Worm (Caenorhabditis elegans): ENCODE data around the gene Y57G7A.3.

The Y57G7A.3 gene

DNA sequence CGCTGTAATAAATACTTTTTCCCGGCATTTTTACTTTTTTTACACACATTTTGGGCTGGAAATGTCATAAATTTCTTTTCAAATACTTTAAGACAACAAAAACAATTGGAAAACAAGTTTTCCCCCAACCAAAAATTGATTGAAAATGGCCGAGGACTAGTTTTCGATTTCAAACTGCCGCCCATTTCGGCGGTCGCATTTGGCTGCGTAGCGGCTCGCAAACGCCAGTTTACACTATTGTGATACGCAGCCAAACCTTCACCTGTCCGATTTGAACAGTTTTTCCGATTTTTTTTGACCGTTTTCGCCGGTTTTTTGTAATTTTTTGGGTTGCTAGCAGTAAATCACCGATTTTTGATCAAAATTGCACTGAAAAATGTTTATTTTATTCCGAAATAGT is 34.8 kb downstream of the Y57G7A.3 start:
- TF ChIP-seq nhr-27 (tag; optimal IDR thresholded peaks at IDR 0.05) (peak; percentile 20), lsy-27 (tag; optimal IDR thresholded peaks at IDR 0.05; ENCODE audit: borderline replicate concordance, insufficient read depth) (peak; percentile 10), F57C9.4 (tag; optimal IDR thresholded peaks at IDR 0.05) (peak; percentile 73), chd-7 (tag; optimal IDR thresholded peaks at IDR 0.05) (peak; percentile 89), T26A5.8 (tag; optimal IDR thresholded peaks at IDR 0.05) (peak; percentile 66), B0035.1 (tag; optimal IDR thresholded peaks at IDR 0.05) (peak; percentile 46), him-1 (tag; optimal IDR thresholded peaks at IDR 0.05) (no peak), nhr-120 (GFP tag; IDR thresholded peaks at IDR 0.05) (no peak), B0261.1 (tag; optimal IDR thresholded peaks at IDR 0.05) (peak; percentile 34), aptf-2 (GFP tag; conservative IDR thresholded peaks at IDR 0.05) (peak; percentile 89), attf-3 (GFP tag; conservative IDR thresholded peaks at IDR 0.05) (peak; percentile 82), zfh-2 (GFP tag; conservative IDR thresholded peaks at IDR 0.05) (peak; percentile 84), ztf-22 (GFP tag; optimal IDR thresholded peaks at IDR 0.05) (peak; percentile 75), attf-5 (GFP tag; optimal IDR thresholded peaks at IDR 0.05) (peak; percentile 99), F23B12.7 (tag; optimal IDR thresholded peaks at IDR 0.05; ENCODE audit: insufficient read depth) (peak; percentile 97), hrde-1 (tag; optimal IDR thresholded peaks at IDR 0.05; ENCODE audit: borderline replicate concordance) (peak; percentile 55), F49E8.2 (tag; optimal IDR thresholded peaks at IDR 0.05; ENCODE audit: insufficient read depth) (peak; percentile 92), sdz-38 (tag; optimal IDR thresholded peaks at IDR 0.05) (no peak), F52B5.7 (tag; optimal IDR thresholded peaks at IDR 0.05) (peak; percentile 80), ets-4 (GFP tag; optimal IDR thresholded peaks at IDR 0.05) (no peak), ceh-27 (GFP tag; optimal IDR thresholded peaks at IDR 0.05) (peak; percentile 98), hlh-12 (tag; optimal IDR thresholded peaks at IDR 0.05) (no peak), C17E4.6 (GFP tag; IDR thresholded peaks at IDR 0.05) (peak; percentile 87), T07F8.4 (tag; optimal IDR thresholded peaks at IDR 0.05) (no peak), snpc-1.1 (tag; optimal IDR thresholded peaks at IDR 0.05; ENCODE audit: insufficient read depth) (peak; percentile 50), Y79H2A.3 (GFP tag; conservative IDR thresholded peaks at IDR 0.05) (peak; percentile 76; the same call in 1 of the 2 replicates), ceh-40 (GFP tag; IDR thresholded peaks at IDR 0.05) (no peak), egrh-3 (GFP tag; IDR thresholded peaks at IDR 0.05) (peak; percentile 73), lsl-1 (GFP tag; optimal IDR thresholded peaks at IDR 0.05) (peak; percentile 84), nhr-179 (tag; optimal IDR thresholded peaks at IDR 0.05) (no peak), repo-1 (tag; optimal IDR thresholded peaks at IDR 0.05) (peak; percentile 93), Y56A3A.18 (GFP tag; IDR thresholded peaks at IDR 0.05) (peak; percentile 71; the same call in 1 of the 2 replicates), D2030.7 (GFP tag; IDR thresholded peaks at IDR 0.05) (peak; percentile 97), K11D2.4 (GFP tag; IDR thresholded peaks at IDR 0.05) (peak; percentile 94), F22D6.2 (tag; optimal IDR thresholded peaks at IDR 0.05) (peak; percentile 49), F39B2.1 (GFP tag; IDR thresholded peaks at IDR 0.05) (0 out of 2 replicates have a peak, but pooled peaks have one; percentile 43), madf-8 (GFP tag; conservative IDR thresholded peaks at IDR 0.05) (peak; percentile 72), tlf-1 (GFP tag; optimal IDR thresholded peaks at IDR 0.05) (peak; percentile 97), ZK185.1 (tag; optimal IDR thresholded peaks at IDR 0.05; ENCODE audit: poor library complexity, severe bottlenecking) (peak; percentile 88), atf-7 (tag; optimal IDR thresholded peaks at IDR 0.05) (peak; percentile 89), hlh-26 (GFP tag; conservative IDR thresholded peaks at IDR 0.05) (no peak), somi-1 (GFP tag; optimal IDR thresholded peaks at IDR 0.05) (peak; percentile 88), lir-1 (GFP tag; conservative IDR thresholded peaks at IDR 0.05) (peak; percentile 91), lag-1 (GFP tag; IDR thresholded peaks at IDR 0.05) (no peak), rpc-1 (optimal IDR thresholded peaks at IDR 0.05) (no peak), rpc-1 (tag; optimal IDR thresholded peaks at IDR 0.05) (no peak), ekl-4 (GFP tag; IDR thresholded peaks at IDR 0.05) (peak; percentile 97), rec-8 (tag; optimal IDR thresholded peaks at IDR 0.05) (no peak)
